Worm (Caenorhabditis elegans): ENCODE measurements around the gene srw-12.

The srw-12 gene

ce11 chrV:15197955-15198354, 40.5 kb downstream of the srw-12 start, which contains the start of gene srw-1:
TSS of gene srw-1 (plus strand) at chrV:15198255.
- TF ChIP-seq rec-8 (tag; optimal IDR thresholded peaks at IDR 0.05): no peak
- no peak for TF ChIP-seq hlh-12 (tag; optimal IDR thresholded peaks at IDR 0.05)
- TF ChIP-seq efl-1 (GFP tag; optimal IDR thresholded peaks at IDR 0.05): no peak

ce11 chrV:15193909-15194308, 44.5 kb downstream of the srw-12 start, which contains the start of gene Y75B12B.13:
TSS of gene Y75B12B.13 (minus strand) at chrV:15194009.
- TF ChIP-seq mxl-1 (tag; optimal IDR thresholded peaks at IDR 0.05): no peak
- TF ChIP-seq F55B11.4 (tag; optimal IDR thresholded peaks at IDR 0.05; ENCODE audit: borderline replicate concordance, insufficient read depth): no peak
- TF ChIP-seq xnd-1 (tag; optimal IDR thresholded peaks at IDR 0.05): no peak
- TF ChIP-seq let-526 (GFP tag; IDR thresholded peaks at IDR 0.05): no peak
- no peak for TF ChIP-seq nhr-120 (GFP tag; IDR thresholded peaks at IDR 0.05)
- TF ChIP-seq dpff-1 (tag; optimal IDR thresholded peaks at IDR 0.05): no peak
- no peak for TF ChIP-seq attf-6 (GFP tag; IDR thresholded peaks at IDR 0.05)
- TF ChIP-seq hrde-1 (tag; optimal IDR thresholded peaks at IDR 0.05; ENCODE audit: borderline replicate concordance): no peak
- TF ChIP-seq efl-1 (GFP tag; optimal IDR thresholded peaks at IDR 0.05): no peak
- no peak for TF ChIP-seq ztf-18 (tag; optimal IDR thresholded peaks at IDR 0.05)
- TF ChIP-seq F49E8.2 (tag; optimal IDR thresholded peaks at IDR 0.05; ENCODE audit: insufficient read depth): no peak
- TF ChIP-seq lsy-27 (tag; optimal IDR thresholded peaks at IDR 0.05; ENCODE audit: borderline replicate concordance, insufficient read depth): no peak
- TF ChIP-seq pbrm-1 (GFP tag; IDR thresholded peaks at IDR 0.05): no peak
- no peak for TF ChIP-seq F52B5.7 (tag; optimal IDR thresholded peaks at IDR 0.05)
- TF ChIP-seq hmg-20 (GFP tag; IDR thresholded peaks at IDR 0.05): no peak
- no peak for TF ChIP-seq ceh-27 (GFP tag; optimal IDR thresholded peaks at IDR 0.05)
- no peak for TF ChIP-seq Y67H2A.10 (GFP tag; conservative IDR thresholded peaks at IDR 0.05)
- TF ChIP-seq rpc-1 (optimal IDR thresholded peaks at IDR 0.05): no peak
- TF ChIP-seq rpc-1 (tag; optimal IDR thresholded peaks at IDR 0.05): no peak

- TF ChIP-seq B0019.2 (GFP tag; conservative IDR thresholded peaks at IDR 0.05): no peak
- TF ChIP-seq attf-5 (GFP tag; optimal IDR thresholded peaks at IDR 0.05): peak; percentile 5
- no peak for TF ChIP-seq T07F8.4 (tag; optimal IDR thresholded peaks at IDR 0.05)
- 0 out of 2 replicates have a peak, but pooled peaks have one; percentile 44 for TF ChIP-seq nfyb-1 (GFP tag; IDR thresholded peaks at IDR 0.05)
- TF ChIP-seq let-607 (tag; optimal IDR thresholded peaks at IDR 0.05): peak; percentile 12 to 14
- TF ChIP-seq rpc-1 (optimal IDR thresholded peaks at IDR 0.05): no peak
- TF ChIP-seq rpc-1 (tag; optimal IDR thresholded peaks at IDR 0.05): no peak
- peak; percentile 80 for TF ChIP-seq nhr-80 (tag; optimal IDR thresholded peaks at IDR 0.05)
- TF ChIP-seq hmg-1.2 (GFP tag; IDR thresholded peaks at IDR 0.05): peak; percentile 11; the same call in 1 of the 2 replicates
- no peak for TF ChIP-seq sdz-38 (tag; optimal IDR thresholded peaks at IDR 0.05)
- TF ChIP-seq nhr-90 (tag; optimal IDR thresholded peaks at IDR 0.05): peak; percentile 21
- peak; percentile 25 for TF ChIP-seq ets-4 (GFP tag; optimal IDR thresholded peaks at IDR 0.05)
- no peak for TF ChIP-seq cebp-1 (GFP tag; IDR thresholded peaks at IDR 0.05)
- peak; percentile 14 for TF ChIP-seq cebp-1 (tag; optimal IDR thresholded peaks at IDR 0.05)
Measured at ce11 chrV:15192377-15192776, 46.1 kb downstream of the srw-12 start, which contains the start of gene plc-2. TSS of gene plc-2 (plus strand) at chrV:15192572.

- TF ChIP-seq C17E4.6 (GFP tag; IDR thresholded peaks at IDR 0.05): no peak
- no peak for TF ChIP-seq egl-44 (GFP tag; IDR thresholded peaks at IDR 0.05)
- no peak for TF ChIP-seq snpc-3.4 (tag; optimal IDR thresholded peaks at IDR 0.05)
- TF ChIP-seq K11D2.4 (GFP tag; IDR thresholded peaks at IDR 0.05): no peak
- TF ChIP-seq mxl-1 (tag; optimal IDR thresholded peaks at IDR 0.05): no peak
- no peak for TF ChIP-seq pha-4 (tag; optimal IDR thresholded peaks at IDR 0.05)
- no peak for TF ChIP-seq lin-35 (GFP tag; optimal IDR thresholded peaks at IDR 0.05)
- TF ChIP-seq ceh-27 (GFP tag; optimal IDR thresholded peaks at IDR 0.05): no peak
- no peak for TF ChIP-seq B0019.2 (GFP tag; conservative IDR thresholded peaks at IDR 0.05)
- TF ChIP-seq T07F8.4 (tag; optimal IDR thresholded peaks at IDR 0.05): no peak
- no peak for TF ChIP-seq aptf-3 (GFP tag; IDR thresholded peaks at IDR 0.05)
Measured at ce11 chrV:15191971-15192370, 46.5 kb downstream of the srw-12 start.

All from whole organism, young adult.